Worm (Caenorhabditis elegans) whole organism, L4/young adult: ENCODE results near the gene C18D11.10.

Experiments used
- dao-5 ChIP-seq: sonication (generic microtip); optimal IDR thresholded peaks from 2 replicates; lab custom pipeline; 2016; ENCODE audit warnings: missing genotype, missing genetic modification characterization, moderate library complexity, missing compliant biosample characterization
- him-1 ChIP-seq: sonication (generic microtip); optimal IDR thresholded peaks from 2 replicates; lab custom pipeline; 2016; ENCODE audit warnings: missing genotype, missing genetic modification reagents, missing genetic modification characterization, missing compliant biosample characterization

DNA sequence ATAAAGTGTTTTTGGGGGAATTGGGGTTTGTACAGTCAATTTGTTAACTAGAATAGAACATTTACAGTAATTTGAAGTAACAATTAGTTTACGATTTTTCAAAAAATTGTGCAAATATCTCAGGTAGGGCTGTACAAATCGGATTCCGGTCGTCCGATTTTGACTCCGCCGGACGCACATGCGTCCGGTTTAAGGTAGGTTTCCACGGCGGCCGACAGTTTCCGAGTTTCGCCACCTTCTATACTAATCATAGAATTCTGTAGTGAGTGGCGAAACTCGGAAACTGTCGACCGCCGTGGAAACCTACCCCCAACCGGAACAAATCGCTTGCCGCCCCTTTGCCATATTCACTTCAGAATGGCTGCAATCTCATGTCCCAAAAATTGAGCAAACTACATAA, 18.0 kb upstream of the C18D11.10 start:
- TF ChIP-seq him-1 (no peak), dao-5 (tag; lab: Kevin White, UChicago) (no peak)
